Fruit fly (Drosophila melanogaster) whole organism, adult: ENCODE data around the gene CG7742.

Experiments
- CG11617 ChIP-seq: fragments of 200-800 bp; sonication (Bioruptor generic); optimal IDR thresholded peaks from 2 replicates; lab custom pipeline; 2017; ENCODE audit warnings: mild to moderate bottlenecking, missing biosample characterization, missing genetic modification reagents, missing genetic modification characterization
- CG12768 ChIP-seq: fragments of 200-800 bp; sonication (Bioruptor generic); optimal IDR thresholded peaks from 2 replicates; lab custom pipeline; 2017; ENCODE audit warnings: missing biosample characterization, missing genetic modification characterization, mild to moderate bottlenecking, moderate library complexity, missing genetic modification reagents
- CG14711 ChIP-seq: fragments of 200-800 bp; sonication (Bioruptor generic); optimal IDR thresholded peaks from 2 replicates; lab custom pipeline; 2018; ENCODE audit warnings: missing biosample characterization, mild to moderate bottlenecking, missing genetic modification characterization, moderate library complexity
- CG1620 ChIP-seq: fragments of 200-800 bp; sonication (Bioruptor generic); optimal IDR thresholded peaks from 2 replicates; lab custom pipeline; 2016; ENCODE audit warnings: missing biosample characterization, missing genetic modification characterization
- CG33017 ChIP-seq: fragments of 200-800 bp; sonication (Bioruptor generic); optimal IDR thresholded peaks from 2 replicates; lab custom pipeline; 2018; ENCODE audit warnings: missing biosample characterization, mild to moderate bottlenecking, missing genetic modification characterization, moderate library complexity
- CG5204 ChIP-seq: fragments of 200-800 bp; sonication (Bioruptor generic); optimal IDR thresholded peaks from 2 replicates; lab custom pipeline; 2016; ENCODE audit warnings: missing biosample characterization, missing genetic modification characterization
- CG7045 ChIP-seq: fragments of 200-800 bp; sonication (Bioruptor generic); optimal IDR thresholded peaks from 2 replicates; lab custom pipeline; 2017; ENCODE audit warnings: missing biosample characterization, mild to moderate bottlenecking, missing genetic modification characterization
- CG7101 ChIP-seq: fragments of 200-800 bp; sonication (Bioruptor generic); optimal IDR thresholded peaks from 2 replicates; lab custom pipeline; 2018; ENCODE audit warnings: missing biosample characterization, mild to moderate bottlenecking, missing genetic modification characterization, moderate library complexity
- Clk ChIP-seq: fragments of 200-800 bp; sonication (Bioruptor generic); optimal IDR thresholded peaks from 2 replicates; lab custom pipeline; 2017; ENCODE audit warnings: missing biosample characterization, missing genetic modification characterization
- Crg-1 ChIP-seq: fragments of 200-800 bp; sonication (Bioruptor generic); optimal IDR thresholded peaks from 2 replicates; lab custom pipeline; 2016; ENCODE audit warnings: missing biosample characterization, missing genetic modification characterization
- Hr96 ChIP-seq: fragments of 200-800 bp; sonication (Bioruptor generic); optimal IDR thresholded peaks from 2 replicates; lab custom pipeline; 2016; ENCODE audit warnings: missing biosample characterization, missing genetic modification characterization
- Mnt ChIP-seq: fragments of 200-800 bp; sonication (Bioruptor generic); optimal IDR thresholded peaks from 2 replicates; lab custom pipeline; 2016; ENCODE audit warnings: missing biosample characterization, mild to moderate bottlenecking, missing genetic modification characterization
- bab1 ChIP-seq: fragments of 200-800 bp; sonication (Bioruptor generic); optimal IDR thresholded peaks from 3 replicates; lab custom pipeline; 2019; ENCODE audit warnings: missing biosample characterization, mild to moderate bottlenecking, missing genetic modification characterization, moderate library complexity
- cic ChIP-seq: fragments of 200-800 bp; sonication (Bioruptor generic); optimal IDR thresholded peaks from 2 replicates; lab custom pipeline; 2017; ENCODE audit warnings: missing biosample characterization, mild to moderate bottlenecking, missing genetic modification characterization, moderate library complexity
- cnc ChIP-seq, 2 experiments: fragments of >200 bp; optimal IDR thresholded peaks; 2 replicates each; lab custom pipeline; 2017
- kay ChIP-seq: fragments of 200-800 bp; sonication (Bioruptor generic); peaks from one replicate; lab custom pipeline; 2016; ENCODE audit warnings: missing biosample characterization, missing genetic modification characterization, borderline replicate concordance
- ovo ChIP-seq: fragments of 200-800 bp; sonication (Bioruptor generic); optimal IDR thresholded peaks from 2 replicates; lab custom pipeline; 2016; ENCODE audit warnings: missing biosample characterization, missing genetic modification characterization
- pad ChIP-seq: fragments of 200-800 bp; sonication (Bioruptor generic); optimal IDR thresholded peaks from 3 replicates; lab custom pipeline; 2017; ENCODE audit warnings: missing biosample characterization, missing genetic modification characterization, mild to moderate bottlenecking, moderate library complexity, missing genetic modification reagents
- tj ChIP-seq: fragments of 200-800 bp; sonication (Bioruptor generic); optimal IDR thresholded peaks from 3 replicates; lab custom pipeline; 2017; ENCODE audit warnings: missing biosample characterization, mild to moderate bottlenecking, missing genetic modification characterization, moderate library complexity
- toe ChIP-seq: fragments of 200-800 bp; sonication (Bioruptor generic); optimal IDR thresholded peaks from 2 replicates; lab custom pipeline; 2016; ENCODE audit warnings: missing biosample characterization, missing genetic modification characterization

The CG7742 gene

DNA sequence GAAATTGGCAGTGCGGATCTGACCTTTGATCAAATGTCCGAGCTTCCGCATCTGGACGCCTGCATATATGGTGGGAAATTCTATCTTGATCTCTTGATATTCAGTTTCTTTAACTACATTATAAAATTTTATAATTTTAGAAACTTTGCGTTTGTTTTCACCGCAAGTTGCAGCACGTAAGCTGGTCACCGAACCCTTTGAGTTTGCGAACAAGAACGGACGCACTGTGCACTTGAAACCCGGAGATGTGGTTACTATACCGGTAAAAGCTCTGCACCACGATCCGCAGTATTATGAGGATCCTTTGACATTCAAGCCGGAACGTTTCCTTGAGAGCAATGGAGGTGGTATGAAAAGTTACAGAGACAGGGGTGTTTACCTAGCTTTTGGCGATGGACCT is 6.3 kb downstream of the CG7742 start:
- no peak for TF ChIP-seq toe (GFP tag; lab: Kevin White, UChicago)
- TF ChIP-seq Clk (GFP tag; lab: Kevin White, UChicago) = no peak
- no peak for TF ChIP-seq CG12768 (GFP tag; lab: Kevin White, UChicago)
- TF ChIP-seq cic (GFP tag; lab: Kevin White, UChicago) = no peak
- no peak for TF ChIP-seq Mnt
- no peak for TF ChIP-seq kay (GFP tag; lab: Kevin White, UChicago)
- no peak for TF ChIP-seq bab1 (GFP tag; lab: Kevin White, UChicago)
- no peak for TF ChIP-seq CG1620 (GFP tag; lab: Kevin White, UChicago)
- TF ChIP-seq cnc (optimal IDR thresholded peaks at IDR 0.05; lab: Kevin White, UChicago) = no peak
- no peak for TF ChIP-seq CG11617
- TF ChIP-seq CG14711 = no peak
- TF ChIP-seq CG7045 (GFP tag; lab: Kevin White, UChicago) = no peak
- TF ChIP-seq ovo (GFP tag; lab: Kevin White, UChicago) = no peak
- TF ChIP-seq pad (GFP tag; lab: Kevin White, UChicago) = no peak
- no peak for TF ChIP-seq CG7101 (tag; lab: Kevin White, UChicago)
- TF ChIP-seq CG33017 (tag; lab: Kevin White, UChicago) = no peak
- TF ChIP-seq Hr96 (GFP tag; lab: Kevin White, UChicago) = no peak

DNA sequence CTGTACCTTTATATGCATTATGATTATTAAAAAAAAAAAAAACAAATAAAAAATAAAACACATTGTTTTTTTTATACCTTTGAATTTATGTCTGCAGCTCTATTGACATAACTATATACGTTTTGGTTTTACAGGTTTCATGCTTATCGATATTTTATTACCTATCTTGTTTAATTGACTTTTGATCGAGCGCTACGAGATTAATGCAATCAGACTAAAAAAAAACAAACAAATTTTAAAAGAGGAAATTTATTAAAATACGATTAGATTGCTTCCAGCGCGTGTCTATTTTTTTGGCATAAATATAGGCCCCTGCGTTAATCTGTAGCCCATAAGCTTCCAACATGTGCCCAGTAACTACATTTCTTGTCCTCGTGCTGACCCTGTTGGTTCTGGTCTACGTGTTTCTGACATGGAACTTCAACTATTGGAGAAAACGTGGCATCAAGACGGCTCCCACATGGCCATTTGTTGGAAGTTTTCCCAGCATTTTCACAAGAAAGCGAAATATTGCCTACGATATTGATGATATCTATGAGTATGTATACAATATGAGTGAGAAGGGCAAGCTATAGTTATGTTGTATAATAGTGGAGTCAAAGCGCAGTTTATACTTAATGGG is 7.8 kb downstream of the CG7742 start, which contains the start of gene Cyp28d2:
TSS of gene Cyp28d2 (plus strand) at position 304 of the 622 bp plus-strand sequence.
- TF ChIP-seq ovo (GFP tag; lab: Kevin White, UChicago) (no peak), Crg-1 (GFP tag; lab: Kevin White, UChicago) (no peak), CG1620 (GFP tag; lab: Kevin White, UChicago) (no peak), CG12768 (GFP tag; lab: Kevin White, UChicago) (no peak), Hr96 (GFP tag; lab: Kevin White, UChicago) (no peak), CG7045 (GFP tag; lab: Kevin White, UChicago) (no peak), tj (GFP tag; lab: Kevin White, UChicago) (no peak), kay (GFP tag; lab: Kevin White, UChicago) (no peak), CG5204 (GFP tag; lab: Kevin White, UChicago) (no peak), Mnt (no peak), toe (GFP tag; lab: Kevin White, UChicago) (no peak), Clk (GFP tag; lab: Kevin White, UChicago) (no peak), CG14711 (no peak), cic (GFP tag; lab: Kevin White, UChicago) (no peak), CG11617 (no peak), CG7101 (tag; lab: Kevin White, UChicago) (no peak), CG33017 (tag; lab: Kevin White, UChicago) (no peak), bab1 (GFP tag; lab: Kevin White, UChicago) (no peak), cnc (optimal IDR thresholded peaks at IDR 0.05; lab: Kevin White, UChicago) (no peak)

DNA sequence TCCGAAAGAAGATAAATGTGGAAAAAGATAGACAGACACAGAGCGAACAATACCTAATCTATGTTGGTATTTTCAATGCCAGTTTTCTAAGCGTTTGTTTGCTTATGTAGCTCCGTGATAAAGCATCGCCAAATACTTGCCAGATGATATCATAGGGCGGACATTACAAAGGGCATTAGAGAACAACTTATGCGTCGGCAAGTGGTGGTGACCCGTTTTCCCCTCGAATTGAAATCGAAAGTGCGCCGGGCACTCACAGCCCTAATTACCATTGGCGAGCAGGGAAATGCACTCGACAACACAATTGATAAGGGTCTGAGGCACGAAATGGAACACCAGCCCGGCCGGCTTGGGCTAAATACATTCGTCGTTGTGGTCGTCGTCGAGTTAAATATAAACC is 17.7 kb downstream of the CG7742 start:
- TF ChIP-seq bab1 (GFP tag; lab: Kevin White, UChicago) (no peak), CG7045 (GFP tag; lab: Kevin White, UChicago) (no peak), kay (GFP tag; lab: Kevin White, UChicago) (no peak), pad (GFP tag; lab: Kevin White, UChicago) (no peak), CG7101 (tag; lab: Kevin White, UChicago) (no peak), tj (GFP tag; lab: Kevin White, UChicago) (no peak), Hr96 (GFP tag; lab: Kevin White, UChicago) (no peak), CG14711 (no peak), cic (GFP tag; lab: Kevin White, UChicago) (no peak), CG1620 (GFP tag; lab: Kevin White, UChicago) (no peak), CG12768 (GFP tag; lab: Kevin White, UChicago) (no peak), Clk (GFP tag; lab: Kevin White, UChicago) (no peak), CG33017 (tag; lab: Kevin White, UChicago) (no peak)

DNA sequence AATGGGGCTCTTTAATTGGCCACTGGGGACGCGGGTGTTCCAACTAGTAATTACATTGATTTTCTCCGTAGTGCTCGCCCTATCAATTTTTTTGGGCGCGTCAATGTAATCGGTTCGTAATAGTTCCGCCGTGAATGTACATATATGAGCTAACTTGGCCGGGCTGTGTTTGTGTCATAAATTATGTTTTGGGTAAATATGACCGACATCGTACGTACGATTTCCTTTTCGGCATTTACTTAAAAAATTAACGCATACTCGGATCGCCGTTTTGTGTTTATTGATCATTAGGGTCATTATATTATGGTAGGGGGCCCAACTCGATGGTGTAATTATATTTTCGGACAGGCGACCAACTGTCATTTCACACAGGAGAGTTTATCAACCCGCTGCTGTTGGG is 18.2 kb downstream of the CG7742 start:
- no peak for TF ChIP-seq cnc (optimal IDR thresholded peaks at IDR 0.05; lab: Kevin White, UChicago)

DNA sequence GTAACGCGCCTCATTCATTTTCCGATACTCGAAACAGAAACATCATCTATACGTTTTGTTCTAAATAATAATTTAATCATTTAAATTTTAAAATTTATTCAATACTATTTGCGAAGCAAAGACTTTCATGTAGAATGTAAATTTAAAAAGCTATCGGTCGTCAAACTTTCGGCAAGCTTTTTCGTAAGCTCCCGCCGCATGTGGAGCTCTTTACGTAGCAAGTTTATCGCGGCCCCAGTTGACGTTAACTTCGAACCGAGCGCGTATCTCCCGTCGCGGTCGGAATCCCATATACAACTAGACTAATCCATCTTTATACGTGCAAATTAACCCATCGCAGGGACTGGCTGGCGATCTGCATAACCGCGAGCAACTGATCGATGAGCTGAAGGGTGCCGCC is 19.2 kb downstream of the CG7742 start:
- no peak for TF ChIP-seq bab1 (GFP tag; lab: Kevin White, UChicago)
- TF ChIP-seq Hr96 (GFP tag; lab: Kevin White, UChicago) = no peak
- no peak for TF ChIP-seq pad (GFP tag; lab: Kevin White, UChicago)
- no peak for TF ChIP-seq cnc (optimal IDR thresholded peaks at IDR 0.05; lab: Kevin White, UChicago)
- TF ChIP-seq CG5204 (GFP tag; lab: Kevin White, UChicago) = no peak
- TF ChIP-seq CG11617 = no peak
- TF ChIP-seq cic (GFP tag; lab: Kevin White, UChicago) = no peak
- TF ChIP-seq kay (GFP tag; lab: Kevin White, UChicago) = no peak
- no peak for TF ChIP-seq Crg-1 (GFP tag; lab: Kevin White, UChicago)
- TF ChIP-seq Clk (GFP tag; lab: Kevin White, UChicago) = no peak
- no peak for TF ChIP-seq CG33017 (tag; lab: Kevin White, UChicago)

DNA sequence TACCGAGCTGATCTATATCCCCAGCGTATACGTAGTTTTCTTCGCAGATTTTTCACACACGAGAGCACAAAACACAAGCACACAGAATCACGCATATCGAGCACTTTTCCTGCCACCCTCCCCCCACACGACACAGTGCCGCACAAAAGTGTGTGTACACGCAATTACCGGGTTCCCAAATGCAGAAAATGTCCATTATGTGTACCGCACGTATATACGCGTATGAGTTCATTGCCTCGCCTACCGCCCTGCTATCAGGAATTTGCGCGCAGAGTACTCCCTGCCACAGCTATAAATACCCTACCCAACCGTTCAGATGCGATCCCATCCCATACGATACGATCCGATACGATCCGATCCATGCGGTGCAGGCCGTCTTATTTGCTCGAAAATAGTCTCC is 28.3 kb downstream of the CG7742 start:
- no peak for TF ChIP-seq toe (GFP tag; lab: Kevin White, UChicago)
- TF ChIP-seq tj (GFP tag; lab: Kevin White, UChicago) = no peak
- no peak for TF ChIP-seq CG33017 (tag; lab: Kevin White, UChicago)
- no peak for TF ChIP-seq pad (GFP tag; lab: Kevin White, UChicago)
- no peak for TF ChIP-seq CG7045 (GFP tag; lab: Kevin White, UChicago)
- no peak for TF ChIP-seq ovo (GFP tag; lab: Kevin White, UChicago)
- TF ChIP-seq CG14711 = no peak
